Fruit fly (Drosophila melanogaster) whole organism, embryonic: Measurements from ENCODE around the gene pkaap.
A peak's percentile ranks its signal among the peaks of the same experiment; 100 is the strongest.

ENCODE experiments used
- Aef1 ChIP-seq: fragments of 200-800 bp; sonication (Bioruptor generic); IDR thresholded peaks from 3 replicates; pipeline ENCODE4 v1.3.6; 2022; ENCODE audit warnings: missing biosample characterization, missing genetic modification characterization
- Blimp-1 ChIP-seq: fragments of 200-800 bp; sonication (Bioruptor generic); optimal IDR thresholded peaks from 3 replicates; lab custom pipeline; 2018; ENCODE audit warnings: missing biosample characterization, missing genetic modification characterization, mild to moderate bottlenecking, moderate library complexity, missing genetic modification reagents
- CG10209 ChIP-seq: fragments of 200-800 bp; sonication (Bioruptor generic); optimal IDR thresholded peaks from 3 replicates; lab custom pipeline; 2017; ENCODE audit warnings: missing biosample characterization, mild to moderate bottlenecking, missing genetic modification characterization, missing genetic modification reagents
- CG12391 ChIP-seq: fragments of 200-800 bp; sonication (Bioruptor generic); optimal IDR thresholded peaks from 3 replicates; lab custom pipeline; 2018; ENCODE audit warnings: missing biosample characterization, mild to moderate bottlenecking, missing genetic modification characterization, moderate library complexity
- CG13424 ChIP-seq: fragments of 200-800 bp; sonication (Bioruptor generic); optimal IDR thresholded peaks from 2 replicates; lab custom pipeline; 2019; ENCODE audit warnings: missing biosample characterization, mild to moderate bottlenecking, missing genetic modification characterization, moderate library complexity
- CG14965 ChIP-seq: fragments of 200-800 bp; sonication (Bioruptor generic); optimal IDR thresholded peaks from 2 replicates; lab custom pipeline; 2016; ENCODE audit warnings: missing biosample characterization, missing genetic modification characterization, borderline replicate concordance
- CG15479 ChIP-seq: fragments of 200-800 bp; sonication (Bioruptor generic); optimal IDR thresholded peaks from 3 replicates; lab custom pipeline; 2019; ENCODE audit warnings: missing biosample characterization, mild to moderate bottlenecking, missing genetic modification characterization, moderate library complexity
- CG2116 ChIP-seq: fragments of 200-800 bp; sonication (Bioruptor generic); optimal IDR thresholded peaks from 3 replicates; lab custom pipeline; 2018; ENCODE audit warnings: missing biosample characterization, mild to moderate bottlenecking, missing genetic modification characterization
- CG2199 ChIP-seq: fragments of 200-800 bp; sonication (Bioruptor generic); IDR thresholded peaks from 3 replicates; pipeline ENCODE4 v1.3.6; 2022; ENCODE audit warnings: missing biosample characterization, missing genetic modification characterization
- CG30403 ChIP-seq: fragments of 200-800 bp; sonication (Bioruptor generic); optimal IDR thresholded peaks from 3 replicates; lab custom pipeline; 2016; ENCODE audit warnings: missing biosample characterization, missing genetic modification characterization
- CG31441 ChIP-seq: fragments of 200-800 bp; sonication (Bioruptor generic); IDR thresholded peaks from 2 replicates; pipeline ENCODE4 v1.3.6; 2022; ENCODE audit warnings: missing biosample characterization, missing genetic modification characterization
- CG34224 ChIP-seq: fragments of 200-800 bp; sonication (Bioruptor generic); IDR thresholded peaks from 3 replicates; pipeline ENCODE4 v1.3.6; 2022; ENCODE audit warnings: missing biosample characterization, missing genetic modification characterization; ENCODE audit not compliant: partially characterized antibody
- CG34376 ChIP-seq: fragments of 200-800 bp; sonication (Bioruptor generic); optimal IDR thresholded peaks from 2 replicates; lab custom pipeline; 2018; ENCODE audit warnings: missing biosample characterization, mild to moderate bottlenecking, missing genetic modification characterization
- CG43689 ChIP-seq: fragments of 200-800 bp; sonication (Bioruptor generic); IDR thresholded peaks from 2 replicates; pipeline ENCODE4 v1.3.6; 2022; ENCODE audit warnings: missing biosample characterization, missing genetic modification characterization
- CG4730 ChIP-seq: fragments of 200-800 bp; sonication (Bioruptor generic); IDR thresholded peaks from 2 replicates; pipeline ENCODE4 v1.3.6; 2022; ENCODE audit warnings: missing biosample characterization, missing genetic modification characterization
- CG5180 ChIP-seq: fragments of 200-800 bp; sonication (Bioruptor generic); optimal IDR thresholded peaks from 3 replicates; lab custom pipeline; 2017; ENCODE audit warnings: missing biosample characterization, missing genetic modification characterization, mild to moderate bottlenecking, moderate library complexity, missing genetic modification reagents
- CG6272 ChIP-seq: fragments of 200-800 bp; sonication (Bioruptor generic); IDR thresholded peaks from 2 replicates; pipeline ENCODE4 v1.3.6; 2022; ENCODE audit warnings: missing biosample characterization, missing genetic modification characterization
- CG6813 ChIP-seq: fragments of 200-800 bp; sonication (Bioruptor generic); optimal IDR thresholded peaks from 2 replicates; lab custom pipeline; 2017; ENCODE audit warnings: missing biosample characterization, missing genetic modification characterization, mild to moderate bottlenecking, moderate library complexity, missing genetic modification reagents
- CG7963 ChIP-seq: fragments of 200-800 bp; sonication (Bioruptor generic); IDR thresholded peaks from 3 replicates; pipeline ENCODE4 v1.3.6; 2022; ENCODE audit warnings: missing biosample characterization, missing genetic modification characterization; ENCODE audit not compliant: partially characterized antibody
- CG8388 ChIP-seq: fragments of 200-800 bp; sonication (Bioruptor generic); optimal IDR thresholded peaks from 2 replicates; lab custom pipeline; 2019; ENCODE audit warnings: missing biosample characterization, mild to moderate bottlenecking, missing genetic modification characterization, moderate library complexity
- CG9727 ChIP-seq: fragments of 200-800 bp; sonication (Bioruptor generic); optimal IDR thresholded peaks from 3 replicates; lab custom pipeline; 2017; ENCODE audit warnings: missing biosample characterization, mild to moderate bottlenecking, missing genetic modification characterization
- CG9817 ChIP-seq: fragments of 200-800 bp; sonication (Bioruptor generic); optimal IDR thresholded peaks from 2 replicates; lab custom pipeline; 2018; ENCODE audit warnings: missing biosample characterization, mild to moderate bottlenecking, missing genetic modification characterization, moderate library complexity
- Dek ChIP-seq: fragments of 200-800 bp; sonication (Bioruptor generic); optimal IDR thresholded peaks from 3 replicates; lab custom pipeline; 2019; ENCODE audit warnings: missing biosample characterization, mild to moderate bottlenecking, missing genetic modification characterization, moderate library complexity
- Doc3 ChIP-seq: fragments of 200-800 bp; sonication (Bioruptor generic); IDR thresholded peaks from 3 replicates; pipeline ENCODE4 v1.3.6; 2022; ENCODE audit warnings: missing biosample characterization, missing genetic modification characterization; ENCODE audit not compliant: partially characterized antibody
- Dref ChIP-seq: fragments of 200-800 bp; sonication (Bioruptor generic); IDR thresholded peaks from 2 replicates; pipeline ENCODE4 v1.3.6; 2022; ENCODE audit warnings: missing biosample characterization, missing genetic modification characterization
- H2.0 ChIP-seq: fragments of 200-800 bp; sonication (Bioruptor generic); IDR thresholded peaks from 2 replicates; pipeline ENCODE4 v1.3.6; 2022; ENCODE audit warnings: missing biosample characterization, missing genetic modification characterization
- Jarid2 ChIP-seq: fragments of 200-800 bp; sonication (Bioruptor generic); optimal IDR thresholded peaks from 3 replicates; lab custom pipeline; 2017; ENCODE audit warnings: mild to moderate bottlenecking, missing biosample characterization, missing genetic modification reagents, missing genetic modification characterization
- Mes4 ChIP-seq: fragments of 200-800 bp; sonication (Bioruptor generic); optimal IDR thresholded peaks from 2 replicates; lab custom pipeline; 2016; ENCODE audit warnings: missing biosample characterization, missing genetic modification characterization
- NC2α ChIP-seq: fragments of 200-800 bp; sonication (Bioruptor generic); optimal IDR thresholded peaks from 2 replicates; lab custom pipeline; 2016; ENCODE audit warnings: missing biosample characterization, missing genetic modification characterization
- Nf-YB ChIP-seq: fragments of 200-800 bp; sonication (Bioruptor generic); optimal IDR thresholded peaks from 3 replicates; lab custom pipeline; 2019; ENCODE audit warnings: missing biosample characterization, mild to moderate bottlenecking, missing genetic modification characterization, moderate library complexity
- Poxn ChIP-seq: fragments of 200-800 bp; sonication (Bioruptor generic); IDR thresholded peaks from 2 replicates; pipeline ENCODE4 v1.3.6; 2022; ENCODE audit warnings: missing biosample characterization, missing genetic modification characterization
- ato ChIP-seq: fragments of 200-800 bp; sonication (Bioruptor generic); IDR thresholded peaks from 2 replicates; pipeline ENCODE4 v1.3.6; 2022; ENCODE audit warnings: missing biosample characterization, missing genetic modification characterization; ENCODE audit not compliant: partially characterized antibody
- chn ChIP-seq: fragments of 200-800 bp; sonication (Bioruptor generic); optimal IDR thresholded peaks from 2 replicates; lab custom pipeline; 2016; ENCODE audit warnings: missing biosample characterization, missing genetic modification characterization
- gce ChIP-seq: fragments of 200-800 bp; sonication (Bioruptor generic); IDR thresholded peaks from 3 replicates; pipeline ENCODE4 v1.3.6; 2022; ENCODE audit warnings: missing biosample characterization, missing genetic modification characterization
- gcm ChIP-seq: fragments of 200-800 bp; sonication (Bioruptor generic); optimal IDR thresholded peaks from 2 replicates; lab custom pipeline; 2019; ENCODE audit warnings: missing biosample characterization, mild to moderate bottlenecking, missing genetic modification characterization, moderate library complexity
- hth ChIP-seq: fragments of >200 bp; optimal IDR thresholded peaks from 2 replicates; lab custom pipeline; 2017; ENCODE audit warnings: inconsistent platforms
- kay ChIP-seq: fragments of 200-800 bp; sonication (Bioruptor generic); optimal IDR thresholded peaks from 2 replicates; lab custom pipeline; 2016; ENCODE audit warnings: missing biosample characterization, missing genetic modification characterization
- klu ChIP-seq: fragments of 200-800 bp; sonication (Bioruptor generic); IDR thresholded peaks from 2 replicates; pipeline ENCODE4 v1.3.6; 2022; ENCODE audit warnings: missing biosample characterization, missing genetic modification characterization
- maf-S ChIP-seq: fragments of 200-800 bp; sonication (Bioruptor generic); optimal IDR thresholded peaks from 2 replicates; lab custom pipeline; 2016; ENCODE audit warnings: missing biosample characterization, missing genetic modification characterization
- nerfin-1 ChIP-seq: fragments of 200-800 bp; sonication (Bioruptor generic); optimal IDR thresholded peaks from 3 replicates; lab custom pipeline; 2019; ENCODE audit warnings: missing biosample characterization, mild to moderate bottlenecking, missing genetic modification characterization, moderate library complexity
- odd ChIP-seq: fragments of 200-800 bp; sonication (Bioruptor generic); optimal IDR thresholded peaks from 2 replicates; lab custom pipeline; 2017; ENCODE audit warnings: missing biosample characterization, mild to moderate bottlenecking, missing genetic modification characterization
- pb ChIP-seq: fragments of 200-800 bp; sonication (Bioruptor generic); optimal IDR thresholded peaks from 3 replicates; lab custom pipeline; 2016; ENCODE audit warnings: missing biosample characterization, missing genetic modification characterization
- pho ChIP-seq: fragments of 200-800 bp; sonication (Bioruptor generic); optimal IDR thresholded peaks from 2 replicates; lab custom pipeline; 2016; ENCODE audit warnings: missing biosample characterization, missing genetic modification characterization
- row ChIP-seq: fragments of 200-800 bp; sonication (Bioruptor generic); IDR thresholded peaks from 3 replicates; pipeline ENCODE4 v1.3.6; 2022; ENCODE audit warnings: missing biosample characterization, missing genetic modification characterization
- sna ChIP-seq: fragments of 200-800 bp; sonication (Bioruptor generic); IDR thresholded peaks from 2 replicates; pipeline ENCODE4 v1.3.6; 2022; ENCODE audit warnings: missing biosample characterization, missing genetic modification characterization; ENCODE audit not compliant: partially characterized antibody
- sr ChIP-seq: fragments of 200-800 bp; sonication (Bioruptor generic); IDR thresholded peaks from 3 replicates; pipeline ENCODE4 v1.3.6; 2022; ENCODE audit warnings: missing biosample characterization, missing genetic modification characterization
- stc ChIP-seq: fragments of 200-800 bp; sonication (Bioruptor generic); IDR thresholded peaks from 2 replicates; pipeline ENCODE4 v1.3.6; 2022; ENCODE audit warnings: missing biosample characterization, missing genetic modification characterization
- unc-4 ChIP-seq: fragments of 200-800 bp; sonication (Bioruptor generic); IDR thresholded peaks from 2 replicates; pipeline ENCODE4 v1.3.6; 2022; ENCODE audit warnings: missing biosample characterization, missing genetic modification characterization; ENCODE audit not compliant: partially characterized antibody
- vnd ChIP-seq: fragments of 200-800 bp; sonication (Bioruptor generic); IDR thresholded peaks from 3 replicates; pipeline ENCODE4 v1.3.6; 2022; ENCODE audit warnings: missing biosample characterization, missing genetic modification characterization; ENCODE audit not compliant: partially characterized antibody
- z ChIP-seq: fragments of 200-800 bp; sonication (Bioruptor generic); IDR thresholded peaks from 3 replicates; pipeline ENCODE4 v1.3.6; 2022; ENCODE audit warnings: missing biosample characterization, missing genetic modification characterization
- zfh2 ChIP-seq: fragments of 200-800 bp; sonication (Bioruptor generic); optimal IDR thresholded peaks from 2 replicates; lab custom pipeline; 2016; ENCODE audit warnings: missing biosample characterization, missing genetic modification characterization

pkaap gene

dm6 chr2L:16275809-16276178 is 12.3 kb upstream of the pkaap start (continued):
- TF ChIP-seq CG2199 (GFP tag; lab: Robert Waterston, UW), result no peak
- no peak for TF ChIP-seq z (GFP tag; lab: Robert Waterston, UW)
- TF ChIP-seq CG6272, result no peak
- no peak for TF ChIP-seq kay (GFP tag; lab: Kevin White, UChicago)
- no peak for TF ChIP-seq Dref (GFP tag; lab: Robert Waterston, UW)
- TF ChIP-seq CG34376 (GFP tag; lab: Kevin White, UChicago), result no peak
- TF ChIP-seq CG31441 (GFP tag; lab: Robert Waterston, UW), result peak; percentile 61
- no peak for TF ChIP-seq gcm (GFP tag; lab: Kevin White, UChicago)
- TF ChIP-seq Jarid2 (GFP tag; lab: Kevin White, UChicago), result no peak
- TF ChIP-seq sr (GFP tag; lab: Robert Waterston, UW), result 0 out of 3 replicates have a peak, but pooled peaks have one; percentile 28
- peak; percentile 51 for TF ChIP-seq CG12391 (tag; lab: Kevin White, UChicago)
- TF ChIP-seq H2.0 (GFP tag; lab: Robert Waterston, UW), result no peak
- TF ChIP-seq Mes4 (GFP tag; lab: Kevin White, UChicago), result no peak
- no peak for TF ChIP-seq CG14965 (GFP tag; lab: Kevin White, UChicago)
- TF ChIP-seq Nf-YB (GFP tag; lab: Kevin White, UChicago), result no peak
- no peak for TF ChIP-seq gce
- TF ChIP-seq maf-S (GFP tag; lab: Kevin White, UChicago), result no peak
- peak; percentile 36 for TF ChIP-seq CG9817 (tag; lab: Kevin White, UChicago)
- no peak for TF ChIP-seq Poxn (GFP tag; lab: Robert Waterston, UW)
- TF ChIP-seq chn (GFP tag; lab: Kevin White, UChicago), result no peak
- TF ChIP-seq CG9727 (GFP tag; lab: Kevin White, UChicago), result peak; percentile 63
- TF ChIP-seq CG34224 (GFP tag; lab: Robert Waterston, UW), result no peak
- TF ChIP-seq CG7963, result no peak
- peak; percentile 60 for TF ChIP-seq CG6813 (GFP tag; lab: Kevin White, UChicago)
- no peak for TF ChIP-seq CG5180 (GFP tag; lab: Kevin White, UChicago)
- 0 out of 2 replicates have a peak, but pooled peaks have one; percentile 8 for TF ChIP-seq stc (GFP tag; lab: Robert Waterston, UW)
- no peak for TF ChIP-seq pb
- TF ChIP-seq Dek (tag; lab: Kevin White, UChicago), result peak; percentile 4
- no peak for TF ChIP-seq hth (lab: Kevin White, UChicago)
- peak; percentile 30 for TF ChIP-seq zfh2 (GFP tag; lab: Kevin White, UChicago)
- TF ChIP-seq ato, result no peak
- no peak for TF ChIP-seq Aef1
- TF ChIP-seq CG13424 (tag; lab: Kevin White, UChicago), result peak; percentile 28
- no peak for TF ChIP-seq NC2α (GFP tag; lab: Kevin White, UChicago)
- no peak for TF ChIP-seq sna (GFP tag; lab: Robert Waterston, UW)
- no peak for TF ChIP-seq Doc3 (GFP tag; lab: Robert Waterston, UW)
- no peak for TF ChIP-seq vnd (GFP tag; lab: Robert Waterston, UW)
- TF ChIP-seq CG10209, result peak; percentile 60
- no peak for TF ChIP-seq nerfin-1
- TF ChIP-seq CG43689 (GFP tag; lab: Robert Waterston, UW), result no peak
- peak; percentile 48 for TF ChIP-seq pho
- no peak for TF ChIP-seq CG4730 (GFP tag; lab: Robert Waterston, UW)
- peak; percentile 5 for TF ChIP-seq CG2116
- peak; percentile 49 for TF ChIP-seq odd (GFP tag; lab: Kevin White, UChicago)
- no peak for TF ChIP-seq klu
- TF ChIP-seq unc-4 (GFP tag; lab: Robert Waterston, UW), result no peak
- peak; percentile 35 for TF ChIP-seq CG30403 (GFP tag; lab: Kevin White, UChicago)
- TF ChIP-seq CG8388 (GFP tag; lab: Kevin White, UChicago), result peak; percentile 36
- no peak for TF ChIP-seq CG15479 (GFP tag; lab: Kevin White, UChicago)
- TF ChIP-seq row (GFP tag; lab: Robert Waterston, UW), result peak; percentile 44; the same call in 1 of the 3 replicates
- peak; percentile 52 for TF ChIP-seq Blimp-1
